Fruit fly (Drosophila melanogaster) Kc167 (cell line): ENCODE results near the gene CG17801.

Source experiments
- Myc ChIP-seq: fragments of >200 bp; optimal IDR thresholded peaks from 2 replicates; lab custom pipeline; 2017; ENCODE audit warnings: missing external identifiers
- Sin3A ChIP-seq: fragments of >200 bp; optimal IDR thresholded peaks from 2 replicates; lab custom pipeline; 2018; ENCODE audit warnings: missing external identifiers
- h ChIP-seq: fragments of >200 bp; optimal IDR thresholded peaks from 3 replicates; lab custom pipeline; 2018; ENCODE audit warnings: missing external identifiers
- insv ChIP-seq: fragments of >200 bp; optimal IDR thresholded peaks from 3 replicates; lab custom pipeline; 2018; ENCODE audit warnings: missing external identifiers
- psq ChIP-seq: fragments of >200 bp; optimal IDR thresholded peaks from 2 replicates; lab custom pipeline; 2017; ENCODE audit warnings: missing external identifiers

- TF ChIP-seq psq (lab: Kevin White, UChicago) (no peak), insv (no peak), Sin3A (lab: Kevin White, UChicago) (no peak), Myc (lab: Kevin White, UChicago) (no peak), h (lab: Kevin White, UChicago) (no peak)
Measured at dm6 chr3R:17811707-17812099, 4.8 kb upstream of the CG17801 start.
